Worm (Caenorhabditis elegans): Measurements from ENCODE around the gene C07B5.4.

DNA sequence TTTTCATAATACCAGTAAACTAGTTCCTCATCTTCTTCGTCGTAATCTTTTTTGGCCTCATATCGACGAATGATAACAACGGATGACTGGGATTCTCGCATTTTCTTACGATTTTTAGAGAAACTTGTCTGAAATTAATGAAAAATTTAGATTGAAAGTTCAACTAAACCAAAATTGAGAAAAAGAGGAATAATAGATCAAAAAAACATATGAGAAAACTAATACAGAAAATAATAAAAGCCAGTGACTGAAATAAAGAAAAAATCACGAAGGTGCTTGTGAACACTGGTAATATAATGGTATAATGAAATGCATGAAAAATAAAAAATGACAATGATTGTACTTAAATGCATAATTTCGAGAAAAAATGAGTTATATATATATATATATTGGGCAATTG lies 7.2 kb downstream of the C07B5.4 start, which contains the start of gene C07B5.8:
- TF ChIP-seq mel-28 (tag; optimal IDR thresholded peaks at IDR 0.05; ENCODE audit: borderline replicate concordance) (no peak), ztf-25 (GFP tag; IDR thresholded peaks at IDR 0.05) (no peak), nhr-90 (tag; optimal IDR thresholded peaks at IDR 0.05) (no peak), cebp-2 (GFP tag; IDR thresholded peaks at IDR 0.05) (no peak), tbp1 (GFP tag; optimal IDR thresholded peaks at IDR 0.05) (no peak), rpc-1 (optimal IDR thresholded peaks at IDR 0.05) (no peak), rpc-1 (tag; optimal IDR thresholded peaks at IDR 0.05) (no peak), lin-26 (GFP tag; IDR thresholded peaks at IDR 0.05) (no peak), ceh-40 (GFP tag; IDR thresholded peaks at IDR 0.05) (no peak), Y53G8AR.9 (GFP tag; conservative IDR thresholded peaks at IDR 0.05) (no peak)

All from whole organism, young adult.